Fruit fly (Drosophila melanogaster) Kc167 (cell line): ENCODE results near the gene CG31693.

Source experiments
- Myc ChIP-seq: fragments of >200 bp; optimal IDR thresholded peaks from 2 replicates; lab custom pipeline; 2017; ENCODE audit warnings: missing external identifiers
- h ChIP-seq: fragments of >200 bp; optimal IDR thresholded peaks from 3 replicates; lab custom pipeline; 2018; ENCODE audit warnings: missing external identifiers
- insv ChIP-seq: fragments of >200 bp; optimal IDR thresholded peaks from 3 replicates; lab custom pipeline; 2018; ENCODE audit warnings: missing external identifiers

DNA sequence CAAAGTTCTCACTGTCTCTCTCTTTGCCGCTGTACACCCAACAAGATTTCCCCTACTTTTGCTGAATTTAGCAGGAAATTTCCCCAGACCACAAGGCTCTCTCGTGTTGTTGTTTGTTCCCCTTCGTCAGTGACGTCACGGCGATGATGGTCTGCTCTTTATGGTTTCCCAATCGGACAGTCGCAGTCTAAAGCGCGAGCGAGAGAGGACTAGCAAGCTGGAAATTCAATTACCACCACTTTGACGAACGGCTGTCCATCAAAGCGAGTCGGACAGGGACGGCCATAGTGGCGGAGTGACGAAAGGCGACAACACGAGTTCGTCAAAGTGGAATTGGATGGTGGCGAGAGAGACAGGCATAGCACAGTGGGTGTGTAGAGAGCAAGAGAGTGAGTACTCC, 9.4 kb downstream of the CG31693 start:
- TF ChIP-seq Myc (no peak), insv (no peak), h (lab: Kevin White, UChicago) (no peak)
